Worm (Caenorhabditis elegans): Measurements from ENCODE around the gene Y53F4B.18.

The Y53F4B.18 gene

ce11 chrII:15037782-15038181 is 33.7 kb downstream of the Y53F4B.18 start, which contains the start of gene Y53F4B.14:
Y53F4B.14 (plus strand) TSS chrII:15037991.
- no peak for TF ChIP-seq tbx-11 (GFP tag; IDR thresholded peaks at IDR 0.05)
- TF ChIP-seq B0310.2 (tag; optimal IDR thresholded peaks at IDR 0.05) = no peak
- TF ChIP-seq aly-1 (tag; optimal IDR thresholded peaks at IDR 0.05) = no peak
- TF ChIP-seq pes-1 (GFP tag; IDR thresholded peaks at IDR 0.05) = no peak
- no peak for TF ChIP-seq hnd-1 (tag; optimal IDR thresholded peaks at IDR 0.05)
- TF ChIP-seq ceh-36 (tag; optimal IDR thresholded peaks at IDR 0.05) = no peak
- no peak for TF ChIP-seq F13C5.2 (tag; optimal IDR thresholded peaks at IDR 0.05)
- no peak for TF ChIP-seq ama-1 (optimal IDR thresholded peaks at IDR 0.05)
- TF ChIP-seq ceh-13 (GFP tag; optimal IDR thresholded peaks at IDR 0.05) = no peak

ce11 chrII:15026389-15026788 is 45.1 kb downstream of the Y53F4B.18 start:
- TF ChIP-seq tra-4 (tag; optimal IDR thresholded peaks at IDR 0.05) (no peak), sea-1 (GFP tag; conservative IDR thresholded peaks at IDR 0.05) (no peak), tbx-11 (GFP tag; IDR thresholded peaks at IDR 0.05) (no peak), aly-1 (tag; optimal IDR thresholded peaks at IDR 0.05) (no peak), ama-1 (optimal IDR thresholded peaks at IDR 0.05) (no peak), hmg-4 (GFP tag; optimal IDR thresholded peaks at IDR 0.05) (no peak), ets-7 (tag; optimal IDR thresholded peaks at IDR 0.05) (no peak), scrt-1 (GFP tag; IDR thresholded peaks at IDR 0.05) (no peak), hnd-1 (tag; optimal IDR thresholded peaks at IDR 0.05) (no peak), flt-1 (GFP tag; IDR thresholded peaks at IDR 0.05) (no peak)

- TF ChIP-seq ets-7 (tag; optimal IDR thresholded peaks at IDR 0.05) = no peak
- TF ChIP-seq pes-1 (GFP tag; IDR thresholded peaks at IDR 0.05) = no peak
- peak; percentile 12 for TF ChIP-seq B0310.2 (tag; optimal IDR thresholded peaks at IDR 0.05)
- TF ChIP-seq F13C5.2 (tag; optimal IDR thresholded peaks at IDR 0.05) = peak; percentile 71
- TF ChIP-seq scrt-1 (GFP tag; IDR thresholded peaks at IDR 0.05) = no peak
- no peak for TF ChIP-seq aly-1 (tag; optimal IDR thresholded peaks at IDR 0.05)
- TF ChIP-seq ama-1 (optimal IDR thresholded peaks at IDR 0.05) = peak; percentile 64
- no peak for TF ChIP-seq hmbx-1 (tag; optimal IDR thresholded peaks at IDR 0.05)
- 0 out of 2 replicates have a peak, but pooled peaks have one; percentile 39 for TF ChIP-seq sea-1 (GFP tag; conservative IDR thresholded peaks at IDR 0.05)
- TF ChIP-seq flt-1 (GFP tag; IDR thresholded peaks at IDR 0.05) = peak; percentile 55; the same call in 1 of the 2 replicates
- no peak for TF ChIP-seq tra-4 (tag; optimal IDR thresholded peaks at IDR 0.05)
- TF ChIP-seq hmg-4 (GFP tag; optimal IDR thresholded peaks at IDR 0.05) = peak; percentile 80
- peak; percentile 48; the same call in 1 of the 2 replicates for TF ChIP-seq tbx-37 (GFP tag; conservative IDR thresholded peaks at IDR 0.05)
- TF ChIP-seq ceh-13 (GFP tag; optimal IDR thresholded peaks at IDR 0.05) = peak; percentile 16
- TF ChIP-seq tbx-11 (GFP tag; IDR thresholded peaks at IDR 0.05) = no peak
- TF ChIP-seq hnd-1 (tag; optimal IDR thresholded peaks at IDR 0.05) = peak; percentile 8
- no peak for TF ChIP-seq ceh-36 (tag; optimal IDR thresholded peaks at IDR 0.05)
Measured at ce11 chrII:15025599-15026164, 45.8 kb downstream of the Y53F4B.18 start, which contains the start of gene cmtr-1. cmtr-1 (plus strand) TSS chrII:15026114.

ce11 chrII:15025100-15025499 is 46.4 kb downstream of the Y53F4B.18 start:
- TF ChIP-seq ets-7 (tag; optimal IDR thresholded peaks at IDR 0.05) (no peak), tbx-11 (GFP tag; IDR thresholded peaks at IDR 0.05) (no peak), flt-1 (GFP tag; IDR thresholded peaks at IDR 0.05) (no peak), hmg-4 (GFP tag; optimal IDR thresholded peaks at IDR 0.05) (no peak), aly-1 (tag; optimal IDR thresholded peaks at IDR 0.05) (no peak), tbx-37 (GFP tag; conservative IDR thresholded peaks at IDR 0.05) (no peak), B0310.2 (tag; optimal IDR thresholded peaks at IDR 0.05) (no peak), sea-1 (GFP tag; conservative IDR thresholded peaks at IDR 0.05) (no peak), F13C5.2 (tag; optimal IDR thresholded peaks at IDR 0.05) (no peak), hmbx-1 (tag; optimal IDR thresholded peaks at IDR 0.05) (no peak), pes-1 (GFP tag; IDR thresholded peaks at IDR 0.05) (no peak), ceh-36 (tag; optimal IDR thresholded peaks at IDR 0.05) (no peak), ama-1 (optimal IDR thresholded peaks at IDR 0.05) (no peak), hnd-1 (tag; optimal IDR thresholded peaks at IDR 0.05) (no peak), scrt-1 (GFP tag; IDR thresholded peaks at IDR 0.05) (no peak), tra-4 (tag; optimal IDR thresholded peaks at IDR 0.05) (no peak), ceh-13 (GFP tag; optimal IDR thresholded peaks at IDR 0.05) (no peak)

ce11 chrII:15018923-15019322 is 52.5 kb downstream of the Y53F4B.18 start, which contains the start of gene Y53F4B.12:
Y53F4B.12 (plus strand) TSS chrII:15019223.
- TF ChIP-seq hmbx-1 (tag; optimal IDR thresholded peaks at IDR 0.05) (no peak), hmg-4 (GFP tag; optimal IDR thresholded peaks at IDR 0.05) (no peak), tra-4 (tag; optimal IDR thresholded peaks at IDR 0.05) (no peak)

ce11 chrII:15015669-15016068 is 55.8 kb downstream of the Y53F4B.18 start:
- TF ChIP-seq B0310.2 (tag; optimal IDR thresholded peaks at IDR 0.05) = no peak

ce11 chrII:15014380-15014779 is 57.1 kb downstream of the Y53F4B.18 start, which contains the start of gene Y53F4B.51:
Y53F4B.51 (minus strand) TSS chrII:15014442.
- TF ChIP-seq hmg-4 (GFP tag; optimal IDR thresholded peaks at IDR 0.05) (no peak), ceh-36 (tag; optimal IDR thresholded peaks at IDR 0.05) (no peak), tbx-37 (GFP tag; conservative IDR thresholded peaks at IDR 0.05) (no peak), F13C5.2 (tag; optimal IDR thresholded peaks at IDR 0.05) (no peak), tbx-11 (GFP tag; IDR thresholded peaks at IDR 0.05) (no peak), ets-7 (tag; optimal IDR thresholded peaks at IDR 0.05) (no peak), tra-4 (tag; optimal IDR thresholded peaks at IDR 0.05) (no peak), flt-1 (GFP tag; IDR thresholded peaks at IDR 0.05) (no peak), scrt-1 (GFP tag; IDR thresholded peaks at IDR 0.05) (no peak), B0310.2 (tag; optimal IDR thresholded peaks at IDR 0.05) (no peak), sea-1 (GFP tag; conservative IDR thresholded peaks at IDR 0.05) (no peak), pes-1 (GFP tag; IDR thresholded peaks at IDR 0.05) (no peak), hmbx-1 (tag; optimal IDR thresholded peaks at IDR 0.05) (no peak), ama-1 (optimal IDR thresholded peaks at IDR 0.05) (no peak), ceh-13 (GFP tag; optimal IDR thresholded peaks at IDR 0.05) (no peak)
